Worm (Caenorhabditis elegans): ENCODE measurements around the gene idpb-5.

- no peak for TF ChIP-seq fos-1 (tag; optimal IDR thresholded peaks at IDR 0.05)
- no peak for TF ChIP-seq dmd-4 (tag; optimal IDR thresholded peaks at IDR 0.05)
- no peak for TF ChIP-seq nhr-25 (tag; optimal IDR thresholded peaks at IDR 0.05)
- no peak for TF ChIP-seq elt-3 (tag; optimal IDR thresholded peaks at IDR 0.05)
- no peak for TF ChIP-seq ztf-4 (tag; optimal IDR thresholded peaks at IDR 0.05)
- no peak for TF ChIP-seq aly-2 (tag; optimal IDR thresholded peaks at IDR 0.05)
- no peak for TF ChIP-seq nhr-12 (tag; optimal IDR thresholded peaks at IDR 0.05)
- no peak for TF ChIP-seq unc-62 (GFP tag; optimal IDR thresholded peaks at IDR 0.05)
- no peak for TF ChIP-seq lin-13 (GFP tag; optimal IDR thresholded peaks at IDR 0.05)
These were observed 7.6 kb downstream of the idpb-5 start for ce11 chrV:11846969-11847368.
